Worm (Caenorhabditis elegans): ENCODE data around the gene ubc-24.
A peak's percentile ranks its signal among the peaks of the same experiment; 100 is the strongest.

ubc-24 gene

ce11 chrII:8415462-8416037 is 10.1 kb downstream of the ubc-24 start:
- TF ChIP-seq F55B11.4 (tag; optimal IDR thresholded peaks at IDR 0.05; ENCODE audit: borderline replicate concordance, insufficient read depth) (no peak), ceh-27 (GFP tag; optimal IDR thresholded peaks at IDR 0.05) (no peak), nhr-120 (GFP tag; IDR thresholded peaks at IDR 0.05) (no peak), hmg-20 (GFP tag; IDR thresholded peaks at IDR 0.05) (no peak), snpc-1.1 (tag; optimal IDR thresholded peaks at IDR 0.05; ENCODE audit: insufficient read depth) (no peak), ztf-3 (GFP tag; optimal IDR thresholded peaks at IDR 0.05) (no peak), F33H1.4 (GFP tag; IDR thresholded peaks at IDR 0.05) (no peak), snpc-1.3 (tag; optimal IDR thresholded peaks at IDR 0.05; ENCODE audit: insufficient read depth) (no peak), akir-1 (GFP tag; optimal IDR thresholded peaks at IDR 0.05) (no peak), ceh-100 (GFP tag; IDR thresholded peaks at IDR 0.05) (no peak), atf-7 (tag; optimal IDR thresholded peaks at IDR 0.05) (no peak)

ce11 chrII:8417059-8417668 is 11.8 kb downstream of the ubc-24 start, which contains the start of gene fdgt-2:
fdgt-2 (plus strand) TSS chrII:8417618.
- TF ChIP-seq snpc-4 (GFP tag; optimal IDR thresholded peaks at IDR 0.05): no peak
- TF ChIP-seq snpc-4 (tag; optimal IDR thresholded peaks at IDR 0.05): no peak
- TF ChIP-seq hlh-12 (tag; optimal IDR thresholded peaks at IDR 0.05): no peak
- TF ChIP-seq nhr-179 (tag; optimal IDR thresholded peaks at IDR 0.05): no peak
- no peak for TF ChIP-seq F39B2.1 (GFP tag; IDR thresholded peaks at IDR 0.05)
- TF ChIP-seq bed-2 (GFP tag; IDR thresholded peaks at IDR 0.05): no peak
- no peak for TF ChIP-seq nhr-120 (GFP tag; IDR thresholded peaks at IDR 0.05)
- no peak for TF ChIP-seq ama-1 (optimal IDR thresholded peaks at IDR 0.05)
- TF ChIP-seq ama-1 (GFP tag; optimal IDR thresholded peaks at IDR 0.05): no peak
- no peak for TF ChIP-seq athp-1 (tag; optimal IDR thresholded peaks at IDR 0.05)
- no peak for TF ChIP-seq madf-8 (GFP tag; conservative IDR thresholded peaks at IDR 0.05)
- no peak for TF ChIP-seq akir-1 (GFP tag; optimal IDR thresholded peaks at IDR 0.05)
- TF ChIP-seq ceh-100 (GFP tag; IDR thresholded peaks at IDR 0.05): no peak
- TF ChIP-seq F37B4.10 (GFP tag; IDR thresholded peaks at IDR 0.05): no peak
- no peak for TF ChIP-seq D2030.7 (GFP tag; IDR thresholded peaks at IDR 0.05)
- TF ChIP-seq T26A5.8 (tag; optimal IDR thresholded peaks at IDR 0.05): no peak

- TF ChIP-seq let-526 (GFP tag; IDR thresholded peaks at IDR 0.05): no peak
These were observed 13.6 kb downstream of the ubc-24 start for ce11 chrII:8419015-8419414.

- TF ChIP-seq hrde-1 (tag; optimal IDR thresholded peaks at IDR 0.05; ENCODE audit: borderline replicate concordance): peak; percentile 12
These were observed 14.4 kb downstream of the ubc-24 start, which contains the start of gene F14E5.8 for ce11 chrII:8419798-8420197. F14E5.8 (plus strand) TSS chrII:8420098.

ce11 chrII:8420775-8421388 is 15.5 kb downstream of the ubc-24 start:
- no peak for TF ChIP-seq ceh-100 (GFP tag; IDR thresholded peaks at IDR 0.05)
- peak; percentile 19 for TF ChIP-seq F49E8.2 (tag; optimal IDR thresholded peaks at IDR 0.05; ENCODE audit: insufficient read depth)
- TF ChIP-seq akir-1 (GFP tag; optimal IDR thresholded peaks at IDR 0.05): no peak
- no peak for TF ChIP-seq nhr-179 (tag; optimal IDR thresholded peaks at IDR 0.05)
- no peak for TF ChIP-seq madf-10 (tag; optimal IDR thresholded peaks at IDR 0.05)
- TF ChIP-seq nfya-2 (GFP tag; IDR thresholded peaks at IDR 0.05): no peak
- no peak for TF ChIP-seq dpl-1 (GFP tag; optimal IDR thresholded peaks at IDR 0.05)

All from whole organism, young adult.